Worm (Caenorhabditis elegans): ENCODE data around the gene cnc-1.

The cnc-1 gene

ce11 chrV:1472569-1472968 lies 28.5 kb upstream of the cnc-1 start:
- peak; percentile 18 for TF ChIP-seq hlh-8 (tag; optimal IDR thresholded peaks at IDR 0.05)
- TF ChIP-seq unc-3 (GFP tag; conservative IDR thresholded peaks at IDR 0.05): no peak
- TF ChIP-seq unc-3 (tag; optimal IDR thresholded peaks at IDR 0.05): no peak
- no peak for TF ChIP-seq pag-3 (tag; optimal IDR thresholded peaks at IDR 0.05; ENCODE audit: borderline replicate concordance)
- no peak for TF ChIP-seq ceh-2 (tag; optimal IDR thresholded peaks at IDR 0.05)
- no peak for TF ChIP-seq ceh-14 (tag; optimal IDR thresholded peaks at IDR 0.05)
- TF ChIP-seq unc-55 (GFP tag; optimal IDR thresholded peaks at IDR 0.05): peak; percentile 23
- no peak for TF ChIP-seq tbx-2 (tag; optimal IDR thresholded peaks at IDR 0.05)
- TF ChIP-seq ceh-48 (tag; optimal IDR thresholded peaks at IDR 0.05): peak; percentile 2
- no peak for TF ChIP-seq ceh-24 (tag; optimal IDR thresholded peaks at IDR 0.05)

ce11 chrV:1471977-1472376 lies 27.9 kb upstream of the cnc-1 start:
- TF ChIP-seq pag-3 (tag; optimal IDR thresholded peaks at IDR 0.05; ENCODE audit: borderline replicate concordance): no peak
- no peak for TF ChIP-seq pha-4 (tag; optimal IDR thresholded peaks at IDR 0.05)
- TF ChIP-seq ceh-18 (tag; optimal IDR thresholded peaks at IDR 0.05): no peak
- no peak for TF ChIP-seq sdc-2 (tag; optimal IDR thresholded peaks at IDR 0.05)
- TF ChIP-seq ceh-24 (tag; optimal IDR thresholded peaks at IDR 0.05): no peak
- TF ChIP-seq pros-1 (tag; optimal IDR thresholded peaks at IDR 0.05): no peak
- no peak for TF ChIP-seq ceh-14 (tag; optimal IDR thresholded peaks at IDR 0.05)
- no peak for TF ChIP-seq ttx-3 (tag; optimal IDR thresholded peaks at IDR 0.05)
- TF ChIP-seq mec-3 (tag; optimal IDR thresholded peaks at IDR 0.05; ENCODE audit: borderline replicate concordance): no peak
- TF ChIP-seq ceh-34 (tag; optimal IDR thresholded peaks at IDR 0.05): no peak
- no peak for TF ChIP-seq zip-5 (tag; optimal IDR thresholded peaks at IDR 0.05)

- peak; percentile 18 for TF ChIP-seq rnt-1 (tag; optimal IDR thresholded peaks at IDR 0.05)
- peak; percentile 64 for TF ChIP-seq unc-42 (tag; optimal IDR thresholded peaks at IDR 0.05)
- no peak for TF ChIP-seq nhr-232 (tag; optimal IDR thresholded peaks at IDR 0.05)
- TF ChIP-seq pat-9 (tag; optimal IDR thresholded peaks at IDR 0.05): peak; percentile 23
- peak; percentile 20 for TF ChIP-seq tbx-2 (tag; optimal IDR thresholded peaks at IDR 0.05)
- peak; percentile 83 for TF ChIP-seq ceh-18 (tag; optimal IDR thresholded peaks at IDR 0.05)
- no peak for TF ChIP-seq ceh-19 (GFP tag; optimal IDR thresholded peaks at IDR 0.05)
- TF ChIP-seq syd-9 (tag; optimal IDR thresholded peaks at IDR 0.05): peak; percentile 5
Measured at ce11 chrV:1471078-1471969, 27.2 kb upstream of the cnc-1 start.

- TF ChIP-seq pha-4 (tag; optimal IDR thresholded peaks at IDR 0.05) (no peak), sdc-2 (tag; optimal IDR thresholded peaks at IDR 0.05) (no peak), unc-42 (tag; optimal IDR thresholded peaks at IDR 0.05) (no peak), nhr-232 (tag; optimal IDR thresholded peaks at IDR 0.05) (no peak), ceh-48 (tag; optimal IDR thresholded peaks at IDR 0.05) (no peak), hlh-8 (tag; optimal IDR thresholded peaks at IDR 0.05) (no peak), ceh-24 (tag; optimal IDR thresholded peaks at IDR 0.05) (no peak), pros-1 (tag; optimal IDR thresholded peaks at IDR 0.05) (no peak), unc-3 (GFP tag; conservative IDR thresholded peaks at IDR 0.05) (no peak), unc-3 (tag; optimal IDR thresholded peaks at IDR 0.05) (no peak), elt-4 (tag; optimal IDR thresholded peaks at IDR 0.05) (no peak), lim-6 (tag; optimal IDR thresholded peaks at IDR 0.05) (no peak), ceh-6 (GFP tag; optimal IDR thresholded peaks at IDR 0.05) (no peak), ets-4 (tag; optimal IDR thresholded peaks at IDR 0.05) (no peak), hlh-13 (GFP tag; optimal IDR thresholded peaks at IDR 0.05) (no peak), C08G9.2 (tag; optimal IDR thresholded peaks at IDR 0.05) (no peak), ztf-16 (tag; optimal IDR thresholded peaks at IDR 0.05) (no peak), fkh-10 (GFP tag; optimal IDR thresholded peaks at IDR 0.05) (no peak), ceh-9 (tag; optimal IDR thresholded peaks at IDR 0.05) (no peak)
Measured at ce11 chrV:1468905-1469304, 24.8 kb upstream of the cnc-1 start.

Measured in whole organism, late embryonic.